Worm (Caenorhabditis elegans) whole organism, L1 larva: ENCODE measurements around the gene srb-17.
A peak's percentile ranks its signal among the peaks of the same experiment; 100 is the strongest.

Source experiments
- F16B12.6 ChIP-seq: fragments of 150-350 bp; optimal IDR thresholded peaks from 2 replicates; lab custom pipeline; 2014; ENCODE audit warnings: missing biosample characterization, missing genetic modification characterization
- Y116A8C.19 ChIP-seq: sonication (generic microtip); optimal IDR thresholded peaks from 2 replicates; lab custom pipeline; 2016; ENCODE audit warnings: missing compliant biosample characterization, missing genetic modification characterization, borderline replicate concordance
- blmp-1 ChIP-seq: fragments of 150-350 bp; optimal IDR thresholded peaks from 2 replicates; lab custom pipeline; 2014; ENCODE audit warnings: missing biosample characterization, missing genetic modification characterization
- ceh-88 ChIP-seq: fragments of 200-800 bp; sonication (Bioruptor generic); IDR thresholded peaks from 2 replicates; pipeline ENCODE4 v1.3.6; 2022; ENCODE audit warnings: missing genetic modification characterization, missing compliant biosample characterization
- ces-1 ChIP-seq: fragments of 150-350 bp; optimal IDR thresholded peaks from 2 replicates; lab custom pipeline; 2014; ENCODE audit warnings: missing biosample characterization, missing genetic modification reagents, missing genetic modification characterization
- dpl-1 ChIP-seq, 3 experiments: fragments of 150-350 bp in 2 of 3; sonication (generic microtip) in 1 of 3; optimal IDR thresholded peaks; 2 replicates each; lab custom pipeline; 2014 to 2017; ENCODE audit warnings: missing biosample characterization in 3 of 3, missing genetic modification characterization in 3 of 3, missing genetic modification reagents in 3 of 3
- dsc-1 ChIP-seq: sonication (generic microtip); optimal IDR thresholded peaks from 2 replicates; lab custom pipeline; 2016; ENCODE audit warnings: mild to moderate bottlenecking, missing genetic modification characterization, missing compliant biosample characterization
- egl-13 ChIP-seq: sonication (generic microtip); optimal IDR thresholded peaks from 2 replicates; lab custom pipeline; 2016; ENCODE audit warnings: missing genotype, missing genetic modification reagents, missing genetic modification characterization, missing compliant biosample characterization
- elt-3 ChIP-seq, 6 experiments: fragments of 150-350 bp in 1 of 6; sonication (generic microtip); optimal IDR thresholded peaks; 2 replicates each; lab custom pipeline; 2017 to 2018; ENCODE audit warnings: missing biosample characterization in 6 of 6, missing genetic modification characterization in 6 of 6, inconsistent platforms in 1 of 6
- ets-5 ChIP-seq: fragments of 200-800 bp; sonication (Bioruptor generic); IDR thresholded peaks from 2 replicates; pipeline ENCODE4 v1.3.6; 2022; ENCODE audit warnings: missing genetic modification characterization, missing compliant biosample characterization
- fkh-4 ChIP-seq: sonication (generic microtip); optimal IDR thresholded peaks from 2 replicates; lab custom pipeline; 2016; ENCODE audit warnings: missing compliant biosample characterization, missing genetic modification characterization, borderline replicate concordance
- fkh-8 ChIP-seq: sonication (generic microtip); optimal IDR thresholded peaks from 2 replicates; lab custom pipeline; 2016; ENCODE audit warnings: mild to moderate bottlenecking, missing genetic modification characterization, missing compliant biosample characterization
- irx-1 ChIP-seq: sonication (generic microtip); optimal IDR thresholded peaks from 2 replicates; lab custom pipeline; 2016; ENCODE audit warnings: missing genetic modification characterization, missing compliant biosample characterization
- lin-15B ChIP-seq: fragments of 150-350 bp; sonication (generic microtip); optimal IDR thresholded peaks from 3 replicates; lab custom pipeline; 2014; ENCODE audit warnings: missing biosample characterization, missing genetic modification characterization
- lin-35 ChIP-seq, 2 experiments: fragments of 150-350 bp; optimal IDR thresholded peaks; 2 replicates each; lab custom pipeline; 2014; ENCODE audit warnings: missing biosample characterization in 2 of 2, missing genetic modification characterization in 2 of 2, missing genetic modification reagents in 2 of 2
- mab-9 ChIP-seq: fragments of 200-800 bp; sonication (Bioruptor generic); IDR thresholded peaks from 2 replicates; pipeline ENCODE4 v1.3.6; 2022; ENCODE audit warnings: missing genetic modification reagents, missing genetic modification characterization, missing compliant biosample characterization
- mdl-1 ChIP-seq, 2 experiments: fragments of 150-350 bp; optimal IDR thresholded peaks; 2 replicates each; lab custom pipeline; 2014 to 2017; ENCODE audit warnings: missing biosample characterization in 2 of 2, missing genetic modification characterization in 2 of 2, inconsistent platforms in 1 of 2
- mef-2 ChIP-seq: fragments of 150-350 bp; optimal IDR thresholded peaks from 2 replicates; lab custom pipeline; 2014; ENCODE audit warnings: missing biosample characterization, missing genetic modification characterization
- nhr-11 ChIP-seq: fragments of 150-350 bp; optimal IDR thresholded peaks from 2 replicates; lab custom pipeline; 2014; ENCODE audit warnings: missing biosample characterization, missing genetic modification characterization
- nhr-12 ChIP-seq: sonication (generic microtip); optimal IDR thresholded peaks from 2 replicates; lab custom pipeline; 2017; ENCODE audit warnings: missing biosample characterization, missing genetic modification characterization
- nhr-28 ChIP-seq: fragments of 150-350 bp; optimal IDR thresholded peaks from 2 replicates; lab custom pipeline; 2014; ENCODE audit warnings: missing biosample characterization, missing genetic modification characterization
- nhr-47 ChIP-seq: sonication (generic microtip); optimal IDR thresholded peaks from 2 replicates; lab custom pipeline; 2016; ENCODE audit warnings: mild to moderate bottlenecking, missing genetic modification characterization, moderate library complexity, missing compliant biosample characterization
- nhr-71 ChIP-seq: sonication (generic microtip); optimal IDR thresholded peaks from 2 replicates; lab custom pipeline; 2016; ENCODE audit warnings: mild to moderate bottlenecking, missing genetic modification characterization, moderate library complexity, missing compliant biosample characterization
- nhr-77 ChIP-seq: fragments of 150-350 bp; optimal IDR thresholded peaks from 2 replicates; lab custom pipeline; 2014; ENCODE audit warnings: missing biosample characterization, missing genetic modification characterization
- nhr-84 ChIP-seq: sonication (generic microtip); optimal IDR thresholded peaks from 2 replicates; lab custom pipeline; 2017; ENCODE audit warnings: missing biosample characterization, missing genetic modification characterization
- pag-3 ChIP-seq: sonication (generic microtip); optimal IDR thresholded peaks from 2 replicates; lab custom pipeline; 2017; ENCODE audit warnings: missing genetic modification characterization, mild to moderate bottlenecking, missing compliant biosample characterization, antibody characterized with exemption, borderline replicate concordance; ENCODE audit not compliant: insufficient read depth
- pax-3 ChIP-seq: fragments of 200-800 bp; sonication (Bioruptor generic); optimal IDR thresholded peaks from 2 replicates; lab custom pipeline; 2018; ENCODE audit warnings: mild to moderate bottlenecking, missing genetic modification characterization, moderate library complexity, missing compliant biosample characterization
- pqm-1 ChIP-seq: sonication (generic microtip); optimal IDR thresholded peaks from 3 replicates; lab custom pipeline; 2017; ENCODE audit warnings: missing biosample characterization, missing genetic modification characterization
- rnt-1 ChIP-seq: sonication (generic microtip); optimal IDR thresholded peaks from 2 replicates; lab custom pipeline; 2016; ENCODE audit warnings: mild to moderate bottlenecking, missing genetic modification characterization, moderate library complexity, missing compliant biosample characterization
- snpc-4 ChIP-seq: fragments of 150-350 bp; optimal IDR thresholded peaks from 2 replicates; lab custom pipeline; 2014; ENCODE audit warnings: missing biosample characterization, missing genetic modification characterization
- snu-23 ChIP-seq: sonication (generic microtip); optimal IDR thresholded peaks from 2 replicates; lab custom pipeline; 2016; ENCODE audit warnings: missing genetic modification characterization, missing compliant biosample characterization
- sox-4 ChIP-seq: sonication (generic microtip); optimal IDR thresholded peaks from 2 replicates; lab custom pipeline; 2016; ENCODE audit warnings: missing genetic modification characterization, missing compliant biosample characterization
- sptf-1 ChIP-seq: fragments of 150-350 bp; optimal IDR thresholded peaks from 2 replicates; lab custom pipeline; 2014; ENCODE audit warnings: missing biosample characterization, missing genetic modification characterization
- sup-37 ChIP-seq: fragments of 200-800 bp; sonication (Bioruptor generic); optimal IDR thresholded peaks from 2 replicates; lab custom pipeline; 2018; ENCODE audit warnings: mild to moderate bottlenecking, missing genetic modification characterization, missing compliant biosample characterization
- unc-30 ChIP-seq: sonication (generic microtip); optimal IDR thresholded peaks from 2 replicates; lab custom pipeline; 2017; ENCODE audit warnings: missing biosample characterization, missing genetic modification characterization
- unc-62 ChIP-seq: fragments of 150-350 bp; optimal IDR thresholded peaks from 2 replicates; lab custom pipeline; 2014; ENCODE audit warnings: missing biosample characterization, missing genetic modification reagents, missing genetic modification characterization
- zip-4 ChIP-seq: fragments of 200-800 bp; sonication (Bioruptor generic); optimal IDR thresholded peaks from 2 replicates; lab custom pipeline; 2018; ENCODE audit warnings: mild to moderate bottlenecking, missing genetic modification characterization, moderate library complexity, missing compliant biosample characterization
- ztf-11 ChIP-seq, 2 experiments: sonication (generic microtip); optimal IDR thresholded peaks; 2 replicates each; lab custom pipeline; 2016 to 2017; ENCODE audit warnings: missing genetic modification characterization in 2 of 2, missing biosample characterization in 1 of 2, missing compliant biosample characterization in 1 of 2

The srb-17 gene

DNA sequence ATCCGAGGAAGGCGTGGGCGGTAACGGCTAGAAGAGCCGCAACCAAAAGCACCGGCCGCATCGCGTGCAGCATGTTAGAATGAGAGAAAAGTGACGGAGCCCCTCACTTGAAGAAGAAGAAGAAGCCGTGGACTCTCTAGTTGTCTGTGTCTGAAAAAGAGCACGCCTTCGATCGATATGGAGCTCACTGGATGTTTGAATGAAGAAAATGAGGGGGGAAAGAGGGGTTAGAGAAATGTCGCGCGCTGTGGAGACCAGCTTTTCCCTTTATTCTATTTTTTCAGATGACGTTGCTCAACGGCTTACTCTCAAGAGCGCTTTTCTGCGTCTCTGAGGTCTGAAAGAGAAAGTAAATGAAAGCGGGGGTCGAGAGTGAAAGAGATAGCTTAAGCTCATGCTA, 24.7 kb upstream of the srb-17 start, which contains the start of gene egl-21 (continued):
- TF ChIP-seq fkh-8 (tag; lab: Kevin White, UChicago) (peak; percentile 95), ets-5 (no peak), sup-37 (GFP tag; lab: Kevin White, UChicago) (no peak), nhr-71 (peak; percentile 83), sptf-1 (no peak), ces-1 (no peak), blmp-1 (tag; lab: Kevin White, UChicago) (no peak), ztf-11 (tag; optimal IDR thresholded peaks at IDR 0.05; lab: Kevin White, UChicago) (peak in 1 of 2 experiments; percentile 18), egl-13 (peak; percentile 81), lin-35 (GFP tag; optimal IDR thresholded peaks at IDR 0.05; lab: Kevin White, UChicago) (peak in 1 of 2 experiments; percentile 53), ceh-88 (GFP tag; lab: Robert Waterston, UW) (no peak), elt-3 (tag; optimal IDR thresholded peaks at IDR 0.05; lab: Kevin White, UChicago) (no peak), nhr-12 (tag; lab: Kevin White, UChicago) (no peak), pax-3 (tag; lab: Kevin White, UChicago) (peak; percentile 60), pqm-1 (tag; lab: Kevin White, UChicago) (no peak), mdl-1 (tag; optimal IDR thresholded peaks at IDR 0.05; lab: Kevin White, UChicago) (no peak), unc-62 (no peak), rnt-1 (peak; percentile 12), nhr-11 (tag; lab: Kevin White, UChicago) (peak; percentile 38), mef-2 (peak; percentile 59), dpl-1 (GFP tag; optimal IDR thresholded peaks at IDR 0.05; lab: Kevin White, UChicago) (peak in 1 of 3 experiments; percentile 21), dsc-1 (tag; lab: Kevin White, UChicago) (peak; percentile 55), pag-3 (tag; lab: Kevin White, UChicago) (no peak), lin-15B (no peak), sox-4 (tag; lab: Kevin White, UChicago) (peak; percentile 23), unc-30 (no peak), snu-23 (GFP tag; lab: Kevin White, UChicago) (peak; percentile 56), mab-9 (no peak), Y116A8C.19 (tag; lab: Kevin White, UChicago) (no peak), nhr-28 (no peak)

DNA sequence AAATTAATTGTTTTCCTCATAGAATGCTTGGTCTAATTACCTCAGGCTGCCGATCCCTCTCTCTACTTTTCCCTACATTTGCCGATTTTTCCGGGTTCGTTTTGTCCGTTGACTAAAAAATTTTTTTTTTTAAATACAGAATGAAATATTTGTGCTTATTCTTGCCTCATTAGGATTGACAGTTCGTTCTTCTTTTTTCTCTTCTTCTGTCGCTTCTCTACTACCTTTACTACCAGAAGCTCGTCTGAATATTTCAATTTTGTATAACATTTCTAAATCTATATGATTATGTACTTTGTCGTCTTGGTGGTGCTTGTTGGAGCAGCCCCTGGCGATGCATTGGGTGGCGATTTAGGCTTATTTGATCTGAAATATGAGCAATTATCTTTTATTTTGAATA, 18.2 kb upstream of the srb-17 start:
- no peak for TF ChIP-seq Y116A8C.19 (tag; lab: Kevin White, UChicago)
- no peak for TF ChIP-seq zip-4 (GFP tag; lab: Kevin White, UChicago)
- no peak for TF ChIP-seq irx-1 (tag; lab: Kevin White, UChicago)
- no peak for TF ChIP-seq lin-15B
- TF ChIP-seq nhr-77 (tag; lab: Kevin White, UChicago) = no peak
- no peak for TF ChIP-seq mab-9
- TF ChIP-seq nhr-84 (tag; lab: Kevin White, UChicago) = no peak

DNA sequence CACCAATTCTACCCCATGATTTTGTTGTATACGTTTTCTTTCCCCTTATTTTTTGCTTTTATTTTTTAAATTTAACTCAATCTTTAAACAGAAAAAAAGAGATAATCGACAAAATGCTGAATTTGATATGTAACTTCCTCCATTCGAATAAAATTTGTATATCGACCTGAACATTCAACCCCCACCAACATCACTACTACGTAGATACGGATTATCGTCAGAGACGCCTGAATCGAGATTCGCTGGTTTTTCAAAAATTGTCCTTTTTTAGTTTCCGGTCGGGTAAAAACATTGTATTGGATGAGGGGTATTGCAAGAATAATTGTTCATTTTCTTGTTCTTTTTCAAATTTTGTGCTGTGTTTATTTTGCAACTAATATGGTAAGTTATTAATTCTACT, 15.4 kb upstream of the srb-17 start, which contains the start of gene bgnt-1.1:
TSS of gene bgnt-1.1 (plus strand) at position 301 of the 400 bp plus-strand sequence.
- TF ChIP-seq unc-62 (no peak), ces-1 (no peak), nhr-47 (tag; lab: Kevin White, UChicago) (no peak), F16B12.6 (tag; lab: Kevin White, UChicago) (no peak), irx-1 (tag; lab: Kevin White, UChicago) (no peak), fkh-4 (no peak), snpc-4 (tag; lab: Kevin White, UChicago) (no peak), nhr-28 (no peak), nhr-12 (tag; lab: Kevin White, UChicago) (no peak)
- TF ChIP-seq, all 84 proteins: peak for 0
